Worm (Caenorhabditis elegans): ENCODE results near the gene T23F2.3.

DNA sequence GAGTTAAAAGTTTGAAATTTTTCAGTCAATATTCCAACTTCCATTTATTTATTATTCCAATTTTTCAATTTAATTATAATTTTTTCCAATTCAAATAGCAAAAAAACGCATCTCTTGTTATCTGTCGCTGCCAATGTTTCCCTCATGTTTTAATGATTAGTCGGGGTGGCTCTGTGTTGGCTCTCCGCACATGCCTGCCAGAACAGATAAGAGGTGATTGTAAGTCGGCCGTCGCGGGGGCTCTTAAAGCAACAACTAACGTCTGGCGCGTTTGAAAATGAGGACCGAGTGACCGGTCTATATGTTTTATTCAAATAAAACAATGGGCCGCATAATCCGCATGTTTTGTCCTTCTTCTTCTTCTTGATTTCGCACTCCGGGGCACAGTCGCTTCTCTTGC lies 35.8 kb downstream of the T23F2.3 start:
- TF ChIP-seq jun-1 (tag; optimal IDR thresholded peaks at IDR 0.05) (no peak), nhr-43 (tag; optimal IDR thresholded peaks at IDR 0.05; ENCODE audit: poor library complexity, severe bottlenecking) (no peak), fos-1 (tag; optimal IDR thresholded peaks at IDR 0.05) (no peak), ceh-82 (tag; optimal IDR thresholded peaks at IDR 0.05) (no peak), egl-27 (tag; optimal IDR thresholded peaks at IDR 0.05) (no peak), lin-39 (tag; optimal IDR thresholded peaks at IDR 0.05) (no peak), tbx-2 (tag; optimal IDR thresholded peaks at IDR 0.05) (no peak), nhr-237 (tag; optimal IDR thresholded peaks at IDR 0.05) (no peak), nhr-25 (tag; optimal IDR thresholded peaks at IDR 0.05) (no peak), zag-1 (tag; optimal IDR thresholded peaks at IDR 0.05) (no peak), unc-39 (tag; optimal IDR thresholded peaks at IDR 0.05) (no peak)

Measured in whole organism, L3 larva.